Worm (Caenorhabditis elegans): ENCODE data around the gene gst-19.

- no peak for TF ChIP-seq pha-4 (GFP tag; IDR thresholded peaks at IDR 0.05)
- no peak for TF ChIP-seq pha-4 (tag; optimal IDR thresholded peaks at IDR 0.05)
- TF ChIP-seq nhr-111 (GFP tag; optimal IDR thresholded peaks at IDR 0.05), result no peak
- no peak for TF ChIP-seq nhr-102 (tag; optimal IDR thresholded peaks at IDR 0.05)
- no peak for TF ChIP-seq nhr-28 (tag; optimal IDR thresholded peaks at IDR 0.05)
- no peak for TF ChIP-seq R02D3.7 (tag; optimal IDR thresholded peaks at IDR 0.05)
- TF ChIP-seq spr-3 (GFP tag; optimal IDR thresholded peaks at IDR 0.05), result no peak
- TF ChIP-seq ces-1 (GFP tag; optimal IDR thresholded peaks at IDR 0.05), result no peak
- TF ChIP-seq T26A8.4 (GFP tag; IDR thresholded peaks at IDR 0.05), result no peak
- TF ChIP-seq nhr-11 (tag; optimal IDR thresholded peaks at IDR 0.05), result no peak
These were observed 26.0 kb downstream of the gst-19 start, which contains the start of gene csp-1 for ce11 chrII:13600904-13601303.
